Worm (Caenorhabditis elegans) whole organism, L2 larva: ENCODE data around the gene lsm-8.

ENCODE experiments used
- aly-2 ChIP-seq: fragments of 150-350 bp; optimal IDR thresholded peaks from 2 replicates; lab custom pipeline; 2014; ENCODE audit warnings: missing biosample characterization, missing genetic modification characterization
- ama-1 ChIP-seq: fragments of 150-350 bp; optimal IDR thresholded peaks from 2 replicates; lab custom pipeline; 2018; ENCODE audit warnings: inconsistent platforms
- blmp-1 ChIP-seq: sonication (generic microtip); optimal IDR thresholded peaks from 2 replicates; lab custom pipeline; 2017; ENCODE audit warnings: missing genetic modification characterization, mild to moderate bottlenecking, missing compliant biosample characterization, antibody characterized with exemption, moderate library complexity; ENCODE audit not compliant: insufficient read depth
- ceh-82 ChIP-seq: fragments of 150-350 bp; optimal IDR thresholded peaks from 2 replicates; lab custom pipeline; 2014; ENCODE audit warnings: missing biosample characterization, missing genetic modification characterization
- egl-27 ChIP-seq: sonication (generic microtip); optimal IDR thresholded peaks from 3 replicates; lab custom pipeline; 2017; ENCODE audit warnings: missing biosample characterization, missing genetic modification reagents, missing genetic modification characterization
- fos-1 ChIP-seq: fragments of 150-350 bp; optimal IDR thresholded peaks from 2 replicates; lab custom pipeline; 2014; ENCODE audit warnings: missing biosample characterization, missing genetic modification characterization
- lin-39 ChIP-seq: fragments of 150-350 bp; optimal IDR thresholded peaks from 2 replicates; lab custom pipeline; 2014; ENCODE audit warnings: missing biosample characterization, missing genetic modification reagents, missing genetic modification characterization
- mab-5 ChIP-seq: fragments of 150-350 bp; optimal IDR thresholded peaks from 2 replicates; lab custom pipeline; 2014; ENCODE audit warnings: missing biosample characterization, missing genetic modification characterization
- skn-1 ChIP-seq: sonication (generic microtip); optimal IDR thresholded peaks from 2 replicates; lab custom pipeline; 2017; ENCODE audit warnings: missing biosample characterization, missing genetic modification characterization
- snpc-4 ChIP-seq: fragments of 150-350 bp; optimal IDR thresholded peaks from 2 replicates; lab custom pipeline; 2014; ENCODE audit warnings: missing biosample characterization, missing genetic modification characterization
- unc-55 ChIP-seq: fragments of 150-350 bp; sonication (generic microtip); optimal IDR thresholded peaks from 3 replicates; lab custom pipeline; 2014; ENCODE audit warnings: missing biosample characterization, missing genetic modification reagents, missing genetic modification characterization
- unc-62 ChIP-seq: fragments of 150-350 bp; optimal IDR thresholded peaks from 2 replicates; lab custom pipeline; 2014; ENCODE audit warnings: missing biosample characterization, missing genetic modification reagents, missing genetic modification characterization

ce11 chrIV:6330790-6331189 is 4.5 kb downstream of the lsm-8 start:
- TF ChIP-seq skn-1 (tag; lab: Kevin White, UChicago), result no peak
- TF ChIP-seq blmp-1 (tag; lab: Kevin White, UChicago), result no peak
- no peak for TF ChIP-seq lin-39
- TF ChIP-seq unc-62 (GFP tag; lab: Kevin White, UChicago), result no peak
- no peak for TF ChIP-seq ama-1 (lab: Kevin White, UChicago)
- TF ChIP-seq aly-2 (tag; lab: Kevin White, UChicago), result no peak
- peak; percentile 68 for TF ChIP-seq fos-1 (tag; lab: Kevin White, UChicago)
- TF ChIP-seq egl-27 (tag; lab: Kevin White, UChicago), result no peak
- no peak for TF ChIP-seq mab-5 (tag; lab: Kevin White, UChicago)
- no peak for TF ChIP-seq unc-55 (GFP tag; lab: Kevin White, UChicago)
- no peak for TF ChIP-seq snpc-4 (tag; lab: Kevin White, UChicago)
- TF ChIP-seq ceh-82, result no peak
